Worm (Caenorhabditis elegans): ENCODE measurements around the gene copg-1.

The copg-1 gene

DNA sequence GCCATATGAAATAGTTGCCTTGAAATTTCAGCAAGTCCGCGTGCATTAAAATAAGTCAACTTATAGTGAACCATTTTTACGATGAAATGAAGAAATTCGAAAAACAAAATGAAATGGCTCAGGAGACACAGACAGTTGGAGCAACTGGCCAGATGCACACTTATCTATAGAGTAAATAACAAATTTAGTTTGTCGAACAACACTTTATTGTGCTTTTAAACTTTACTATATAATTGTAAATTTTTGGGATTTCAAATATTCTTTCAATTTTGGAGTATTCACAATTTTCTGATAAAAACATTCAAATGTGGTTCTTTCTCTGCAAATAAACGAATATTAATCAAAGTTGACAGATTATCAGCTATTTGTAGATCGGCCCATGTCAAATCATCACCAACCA lies 11.6 kb upstream of the copg-1 start, which contains the start of gene gst-3:
gst-3 (minus strand) TSS at position 101 of the 400 bp plus-strand sequence.
- TF ChIP-seq ceh-36 (tag; optimal IDR thresholded peaks at IDR 0.05), result no peak
- TF ChIP-seq ama-1 (optimal IDR thresholded peaks at IDR 0.05), result no peak
- TF ChIP-seq ceh-13 (GFP tag; optimal IDR thresholded peaks at IDR 0.05), result no peak
- TF ChIP-seq F13C5.2 (tag; optimal IDR thresholded peaks at IDR 0.05), result no peak
- TF ChIP-seq B0310.2 (tag; optimal IDR thresholded peaks at IDR 0.05), result no peak
- TF ChIP-seq tbx-11 (GFP tag; IDR thresholded peaks at IDR 0.05), result no peak
- no peak for TF ChIP-seq pes-1 (GFP tag; IDR thresholded peaks at IDR 0.05)
- no peak for TF ChIP-seq flt-1 (GFP tag; IDR thresholded peaks at IDR 0.05)
- TF ChIP-seq aly-1 (tag; optimal IDR thresholded peaks at IDR 0.05), result no peak

ce11 chrIV:10141930-10142505 lies 9.7 kb upstream of the copg-1 start, which contains the start of the genes gst-2, gst-4 and dhs-12:
TSS of gene gst-2 (minus strand) at chrIV:10142061.
TSS of gene gst-4 (plus strand) at chrIV:10142225.
TSS of gene dhs-12 (plus strand) at chrIV:10142455.
- TF ChIP-seq hnd-1 (tag; optimal IDR thresholded peaks at IDR 0.05) (no peak), hmbx-1 (tag; optimal IDR thresholded peaks at IDR 0.05) (no peak), ceh-36 (tag; optimal IDR thresholded peaks at IDR 0.05) (no peak), hmg-4 (GFP tag; optimal IDR thresholded peaks at IDR 0.05) (no peak), tra-4 (tag; optimal IDR thresholded peaks at IDR 0.05) (no peak), sea-1 (GFP tag; conservative IDR thresholded peaks at IDR 0.05) (no peak), pes-1 (GFP tag; IDR thresholded peaks at IDR 0.05) (no peak), tbx-11 (GFP tag; IDR thresholded peaks at IDR 0.05) (no peak), aly-1 (tag; optimal IDR thresholded peaks at IDR 0.05) (no peak)

DNA sequence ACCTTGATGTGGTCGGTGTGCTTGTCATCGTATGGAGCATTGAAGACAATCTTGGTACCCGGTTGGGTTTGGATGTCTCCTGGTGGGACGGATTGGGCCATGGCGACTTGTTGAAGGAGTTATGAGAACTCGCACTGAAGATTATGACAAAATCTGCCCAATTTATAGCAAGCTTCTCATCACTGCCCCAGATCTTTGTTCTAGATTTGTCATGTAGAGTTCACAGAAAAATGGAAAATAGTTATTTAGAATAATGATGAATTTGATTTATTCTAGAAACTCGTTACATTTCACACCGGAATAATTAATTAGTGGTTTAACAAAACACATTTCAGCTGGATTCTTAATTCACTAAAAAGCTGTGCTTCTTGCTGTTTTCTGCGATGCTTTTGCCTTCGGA lies 8.1 kb upstream of the copg-1 start, which contains the start of gene msp-38:
msp-38 (minus strand) TSS at position 101 of the 400 bp plus-strand sequence.
- TF ChIP-seq tbx-37 (GFP tag; conservative IDR thresholded peaks at IDR 0.05), result no peak
- no peak for TF ChIP-seq flt-1 (GFP tag; IDR thresholded peaks at IDR 0.05)
- no peak for TF ChIP-seq hnd-1 (tag; optimal IDR thresholded peaks at IDR 0.05)
- TF ChIP-seq hmbx-1 (tag; optimal IDR thresholded peaks at IDR 0.05), result no peak
- no peak for TF ChIP-seq tra-4 (tag; optimal IDR thresholded peaks at IDR 0.05)
- no peak for TF ChIP-seq F13C5.2 (tag; optimal IDR thresholded peaks at IDR 0.05)
- no peak for TF ChIP-seq ets-7 (tag; optimal IDR thresholded peaks at IDR 0.05)
- TF ChIP-seq scrt-1 (GFP tag; IDR thresholded peaks at IDR 0.05), result no peak

DNA sequence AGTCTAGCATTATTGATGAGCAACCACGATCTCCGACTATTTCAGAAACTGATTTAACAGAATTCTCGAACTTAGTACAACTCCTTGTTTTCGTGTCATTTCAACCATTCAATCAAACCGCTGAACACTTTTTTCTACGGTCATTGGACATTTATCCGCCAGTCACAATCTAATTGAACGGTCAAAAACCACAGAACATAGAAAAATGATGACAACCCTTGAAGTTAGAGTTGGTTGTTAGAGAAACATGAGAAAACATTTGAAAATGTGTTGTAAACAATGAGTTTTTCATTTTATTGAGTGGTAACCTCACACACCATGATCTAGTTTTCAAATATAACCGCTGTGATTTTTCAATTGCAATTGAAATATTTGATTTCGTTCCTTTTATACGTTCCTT lies 7.3 kb upstream of the copg-1 start:
- TF ChIP-seq aly-1 (tag; optimal IDR thresholded peaks at IDR 0.05) (no peak), B0310.2 (tag; optimal IDR thresholded peaks at IDR 0.05) (no peak), flt-1 (GFP tag; IDR thresholded peaks at IDR 0.05) (no peak), ama-1 (optimal IDR thresholded peaks at IDR 0.05) (no peak), hmg-4 (GFP tag; optimal IDR thresholded peaks at IDR 0.05) (no peak)

- TF ChIP-seq ceh-13 (GFP tag; optimal IDR thresholded peaks at IDR 0.05) (no peak), hmbx-1 (tag; optimal IDR thresholded peaks at IDR 0.05) (no peak), tra-4 (tag; optimal IDR thresholded peaks at IDR 0.05) (no peak), ama-1 (optimal IDR thresholded peaks at IDR 0.05) (no peak), hnd-1 (tag; optimal IDR thresholded peaks at IDR 0.05) (no peak), hmg-4 (GFP tag; optimal IDR thresholded peaks at IDR 0.05) (no peak), flt-1 (GFP tag; IDR thresholded peaks at IDR 0.05) (no peak), tbx-11 (GFP tag; IDR thresholded peaks at IDR 0.05) (no peak), B0310.2 (tag; optimal IDR thresholded peaks at IDR 0.05) (no peak), ceh-36 (tag; optimal IDR thresholded peaks at IDR 0.05) (no peak), F13C5.2 (tag; optimal IDR thresholded peaks at IDR 0.05) (no peak)
Measured at ce11 chrIV:10144909-10145308, 6.8 kb upstream of the copg-1 start.

DNA sequence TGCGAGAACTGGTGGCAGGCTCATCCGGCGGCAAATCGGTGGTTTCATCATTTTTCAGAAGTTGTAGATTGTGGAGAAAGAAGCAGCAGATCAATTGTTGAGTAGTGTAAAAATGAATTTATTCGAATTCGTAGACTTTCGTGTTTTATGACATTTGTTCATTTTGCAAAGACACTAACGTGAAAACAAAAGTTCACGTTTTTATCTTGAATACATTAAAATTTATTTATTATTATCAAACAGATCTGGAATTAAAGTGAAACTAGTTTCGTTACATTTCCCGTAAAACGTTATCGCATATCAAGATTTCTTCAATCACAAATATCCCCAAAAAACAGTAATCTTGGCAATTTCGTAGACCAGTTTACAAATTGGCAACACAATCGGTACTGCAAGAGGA lies 4.9 kb upstream of the copg-1 start, which contains the start of gene T14G10.8:
T14G10.8 (minus strand) TSS at position 101 of the 400 bp plus-strand sequence.
- TF ChIP-seq tbx-11 (GFP tag; IDR thresholded peaks at IDR 0.05) (no peak), ceh-36 (tag; optimal IDR thresholded peaks at IDR 0.05) (no peak), flt-1 (GFP tag; IDR thresholded peaks at IDR 0.05) (no peak), hmbx-1 (tag; optimal IDR thresholded peaks at IDR 0.05) (no peak), pes-1 (GFP tag; IDR thresholded peaks at IDR 0.05) (no peak), F13C5.2 (tag; optimal IDR thresholded peaks at IDR 0.05) (no peak), ama-1 (optimal IDR thresholded peaks at IDR 0.05) (no peak), hmg-4 (GFP tag; optimal IDR thresholded peaks at IDR 0.05) (no peak)

ce11 chrIV:10148938-10149337 lies 2.8 kb upstream of the copg-1 start, which contains the start of gene pigs-1:
TSS of gene pigs-1 (minus strand) at chrIV:10149038.
- TF ChIP-seq tra-4 (tag; optimal IDR thresholded peaks at IDR 0.05) (no peak), ama-1 (optimal IDR thresholded peaks at IDR 0.05) (no peak), ets-7 (tag; optimal IDR thresholded peaks at IDR 0.05) (no peak), sea-1 (GFP tag; conservative IDR thresholded peaks at IDR 0.05) (no peak), ceh-13 (GFP tag; optimal IDR thresholded peaks at IDR 0.05) (no peak), scrt-1 (GFP tag; IDR thresholded peaks at IDR 0.05) (no peak), flt-1 (GFP tag; IDR thresholded peaks at IDR 0.05) (no peak), hmbx-1 (tag; optimal IDR thresholded peaks at IDR 0.05) (no peak), tbx-11 (GFP tag; IDR thresholded peaks at IDR 0.05) (no peak), tbx-37 (GFP tag; conservative IDR thresholded peaks at IDR 0.05) (no peak), pes-1 (GFP tag; IDR thresholded peaks at IDR 0.05) (no peak), aly-1 (tag; optimal IDR thresholded peaks at IDR 0.05) (no peak), ceh-36 (tag; optimal IDR thresholded peaks at IDR 0.05) (no peak), hmg-4 (GFP tag; optimal IDR thresholded peaks at IDR 0.05) (no peak), B0310.2 (tag; optimal IDR thresholded peaks at IDR 0.05) (no peak), F13C5.2 (tag; optimal IDR thresholded peaks at IDR 0.05) (no peak), hnd-1 (tag; optimal IDR thresholded peaks at IDR 0.05) (no peak)

ce11 chrIV:10150552-10151004 lies 1.2 kb upstream of the copg-1 start, which contains the start of gene tsp-12:
TSS of gene tsp-12 (minus strand) at chrIV:10150602.
- no peak for TF ChIP-seq pes-1 (GFP tag; IDR thresholded peaks at IDR 0.05)
- no peak for TF ChIP-seq scrt-1 (GFP tag; IDR thresholded peaks at IDR 0.05)
- no peak for TF ChIP-seq tbx-11 (GFP tag; IDR thresholded peaks at IDR 0.05)

Data from whole organism, early embryonic.